Fruit fly (Drosophila melanogaster): ENCODE results near the gene Upf1.

The Upf1 gene

DNA sequence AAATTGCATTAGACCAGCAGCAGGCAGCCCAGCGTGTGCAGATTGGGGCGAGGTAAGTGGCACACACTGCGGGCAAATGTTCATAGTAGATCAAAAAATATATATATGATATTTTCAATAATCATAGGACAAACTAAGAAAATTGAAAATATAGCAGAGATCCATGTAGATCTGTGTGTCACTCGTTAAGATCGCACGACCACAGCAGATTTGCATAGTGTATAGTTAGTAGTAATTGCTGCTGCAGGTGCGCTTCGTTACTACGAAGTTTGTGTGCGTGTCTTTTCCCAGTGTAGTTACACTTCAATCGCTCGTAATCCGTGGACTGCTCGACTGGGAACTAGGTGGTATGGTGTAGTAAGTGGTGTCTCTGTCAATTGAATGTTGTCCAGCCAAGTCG, 28.0 kb downstream of the Upf1 start, which contains the start of gene CG10352:
TSS of gene CG10352 (minus strand) at position 4 of the 400 bp plus-strand sequence.
- TF ChIP-seq Hr78 (GFP tag; optimal IDR thresholded peaks at IDR 0.05) = no peak
- TF ChIP-seq foxo (GFP tag; optimal IDR thresholded peaks at IDR 0.05) = no peak
- no peak for TF ChIP-seq Myc (optimal IDR thresholded peaks at IDR 0.05)

DNA sequence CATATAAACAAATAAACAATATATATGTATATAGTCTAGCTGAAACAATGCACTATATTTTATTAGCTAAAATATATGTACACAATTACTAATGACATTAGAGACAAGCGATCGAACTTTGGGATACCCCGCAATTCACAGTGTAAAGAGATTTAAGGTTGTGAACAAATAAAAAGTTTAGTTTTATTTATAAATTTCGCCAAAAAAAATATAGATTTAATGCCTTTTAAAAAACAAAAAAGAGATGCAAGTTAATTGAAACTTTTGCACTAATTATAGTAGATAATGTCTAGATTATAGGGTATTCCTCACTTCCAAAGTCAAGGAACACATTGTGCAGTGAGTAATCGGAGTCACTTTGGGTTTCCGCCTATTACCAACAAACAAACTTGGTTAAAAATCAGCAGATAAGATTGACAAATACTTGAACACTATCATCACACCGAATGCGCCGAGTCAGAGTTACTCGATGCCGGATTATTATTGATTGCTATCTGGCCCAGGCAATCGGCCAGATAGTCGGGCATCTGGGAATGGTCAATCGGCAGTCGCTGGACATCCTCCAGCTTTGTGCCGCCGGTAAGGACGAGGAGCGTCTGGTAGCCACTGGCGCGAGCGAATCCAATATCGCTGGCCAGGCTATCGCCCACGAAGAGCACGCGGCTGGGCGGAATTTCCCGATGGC, 29.9 kb downstream of the Upf1 start:
- TF ChIP-seq jim (GFP tag; optimal IDR thresholded peaks at IDR 0.05) (no peak), tai (GFP tag; optimal IDR thresholded peaks at IDR 0.05) (no peak), ey (GFP tag; optimal IDR thresholded peaks at IDR 0.05) (no peak), HLH106 (tag; optimal IDR thresholded peaks at IDR 0.05) (no peak), Jra (GFP tag; optimal IDR thresholded peaks at IDR 0.05) (no peak), h (GFP tag; optimal IDR thresholded peaks at IDR 0.05) (no peak), CG32264 (GFP tag; optimal IDR thresholded peaks at IDR 0.05) (no peak), woc (GFP tag; optimal IDR thresholded peaks at IDR 0.05) (no peak), CrebA (GFP tag; optimal IDR thresholded peaks at IDR 0.05; ENCODE audit: borderline replicate concordance) (no peak), brk (GFP tag; optimal IDR thresholded peaks at IDR 0.05) (no peak), Mio (GFP tag; optimal IDR thresholded peaks at IDR 0.05) (no peak), dl (GFP tag; optimal IDR thresholded peaks at IDR 0.05; ENCODE audit: insufficient read depth in 1 of 2, partially characterized antibody in 2 of 2) (no peak), Hr78 (GFP tag; optimal IDR thresholded peaks at IDR 0.05) (no peak), sage (GFP tag; optimal IDR thresholded peaks at IDR 0.05) (no peak), N (GFP tag; optimal IDR thresholded peaks at IDR 0.05) (no peak)

DNA sequence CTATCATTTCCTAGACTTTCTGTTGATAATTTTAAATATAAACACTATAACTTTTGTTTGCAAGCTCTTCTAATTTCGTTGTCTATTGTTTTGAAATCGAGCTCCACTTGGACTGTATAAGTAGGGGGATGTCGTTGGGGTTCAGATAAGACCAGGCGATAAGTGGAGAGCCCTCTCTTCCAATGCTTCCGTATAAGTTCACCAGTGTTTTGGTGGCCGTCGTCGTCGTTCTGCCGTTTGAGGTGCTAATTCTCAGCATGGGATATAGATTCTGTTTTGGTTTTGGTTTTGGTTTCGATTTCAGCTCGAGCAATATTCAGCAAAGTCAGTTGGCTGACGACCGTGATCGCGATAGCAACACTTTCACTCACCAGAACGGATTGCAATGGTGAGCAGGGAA, 32.1 kb downstream of the Upf1 start, which contains the start of gene CG15739:
TSS of gene CG15739 (plus strand) at position 204 of the 400 bp plus-strand sequence.
- TF ChIP-seq ey (GFP tag; optimal IDR thresholded peaks at IDR 0.05) = no peak
- no peak for TF ChIP-seq rgr (GFP tag; optimal IDR thresholded peaks at IDR 0.05)
- no peak for TF ChIP-seq Myc (optimal IDR thresholded peaks at IDR 0.05)
- no peak for TF ChIP-seq usp (GFP tag; optimal IDR thresholded peaks at IDR 0.05)
- no peak for TF ChIP-seq CG9705 (GFP tag; optimal IDR thresholded peaks at IDR 0.05)
- TF ChIP-seq woc (GFP tag; optimal IDR thresholded peaks at IDR 0.05) = no peak
- no peak for TF ChIP-seq sage (GFP tag; optimal IDR thresholded peaks at IDR 0.05)
- TF ChIP-seq psq (GFP tag; optimal IDR thresholded peaks at IDR 0.05) = no peak
- TF ChIP-seq tai (GFP tag; optimal IDR thresholded peaks at IDR 0.05) = no peak
- no peak for TF ChIP-seq CG32264 (GFP tag; optimal IDR thresholded peaks at IDR 0.05)
- TF ChIP-seq jim (GFP tag; optimal IDR thresholded peaks at IDR 0.05) = no peak
- TF ChIP-seq Sp1 (GFP tag; optimal IDR thresholded peaks at IDR 0.05) = no peak
- TF ChIP-seq h (GFP tag; optimal IDR thresholded peaks at IDR 0.05) = no peak
- TF ChIP-seq lola (GFP tag; optimal IDR thresholded peaks at IDR 0.05) = no peak
- TF ChIP-seq Hr78 (GFP tag; optimal IDR thresholded peaks at IDR 0.05) = no peak
- no peak for TF ChIP-seq Rel (GFP tag; optimal IDR thresholded peaks at IDR 0.05)
- TF ChIP-seq Rel (tag; optimal IDR thresholded peaks at IDR 0.05) = no peak
- TF ChIP-seq Abd-B (GFP tag; optimal IDR thresholded peaks at IDR 0.05) = no peak
- no peak for TF ChIP-seq Dfd (GFP tag; optimal IDR thresholded peaks at IDR 0.05)

DNA sequence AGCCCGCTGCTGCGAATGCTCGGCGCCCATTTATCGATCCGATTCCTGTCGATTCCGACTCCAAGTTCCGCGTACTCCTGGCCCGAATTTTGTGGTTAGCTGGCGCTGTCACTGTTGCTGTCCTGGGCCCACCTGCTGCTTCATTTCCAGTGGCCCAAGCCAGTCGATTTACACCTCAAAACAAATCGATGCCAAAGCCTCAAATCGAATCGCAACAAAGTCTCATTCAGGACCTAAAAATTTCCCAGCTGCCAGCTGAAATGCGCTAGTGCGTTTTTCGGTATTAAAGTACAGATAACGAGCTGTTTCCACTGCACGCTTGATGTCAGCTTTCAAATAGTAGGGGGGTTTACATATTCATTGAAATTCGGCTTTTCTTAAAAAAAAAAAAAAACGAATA, 32.7 kb downstream of the Upf1 start, which contains the start of gene BORCS5:
TSS of gene BORCS5 (minus strand) at position 263 of the 400 bp plus-strand sequence.
- no peak for TF ChIP-seq pan (optimal IDR thresholded peaks at IDR 0.05)
- TF ChIP-seq Abd-B (GFP tag; optimal IDR thresholded peaks at IDR 0.05) = no peak
- no peak for TF ChIP-seq foxo (GFP tag; optimal IDR thresholded peaks at IDR 0.05)
- peak; percentile 85 for TF ChIP-seq N (GFP tag; optimal IDR thresholded peaks at IDR 0.05)
- TF ChIP-seq Myc (optimal IDR thresholded peaks at IDR 0.05) = no peak
- TF ChIP-seq Hr83 (GFP tag; optimal IDR thresholded peaks at IDR 0.05; ENCODE audit: poor library complexity, severe bottlenecking) = no peak
- TF ChIP-seq dmrt93B (GFP tag; optimal IDR thresholded peaks at IDR 0.05) = no peak
- no peak for TF ChIP-seq h (GFP tag; optimal IDR thresholded peaks at IDR 0.05)
- no peak for TF ChIP-seq Rel (GFP tag; optimal IDR thresholded peaks at IDR 0.05)
- peak; percentile 86 for TF ChIP-seq Rel (tag; optimal IDR thresholded peaks at IDR 0.05)
- TF ChIP-seq HLH106 (tag; optimal IDR thresholded peaks at IDR 0.05) = no peak
- TF ChIP-seq OdsH (GFP tag; optimal IDR thresholded peaks at IDR 0.05) = no peak
- TF ChIP-seq Mio (GFP tag; optimal IDR thresholded peaks at IDR 0.05) = no peak
- no peak for TF ChIP-seq br (GFP tag; optimal IDR thresholded peaks at IDR 0.05)
- TF ChIP-seq Hr78 (GFP tag; optimal IDR thresholded peaks at IDR 0.05) = peak; percentile 4

Data from whole organism, wandering third instar larva.